Fruit fly (Drosophila melanogaster): Measurements from ENCODE around the gene CG34260.

dm6 chr3L:20688194-20688785 is 25.6 kb upstream of the CG34260 start:
- TF ChIP-seq psq (optimal IDR thresholded peaks at IDR 0.05), result no peak
- TF ChIP-seq Myc (optimal IDR thresholded peaks at IDR 0.05), result no peak
- no peak for TF ChIP-seq h (optimal IDR thresholded peaks at IDR 0.05)
- TF ChIP-seq insv (optimal IDR thresholded peaks at IDR 0.05), result no peak
- TF ChIP-seq Sin3A (optimal IDR thresholded peaks at IDR 0.05), result no peak
- no peak for TF ChIP-seq ttk (optimal IDR thresholded peaks at IDR 0.05)

Measured in Kc167 (cell line).